Worm (Caenorhabditis elegans) whole organism, mixed stage, embryonic: Measurements from ENCODE around the gene pgl-3.

Source experiments
- M03D4.4 ChIP-seq: sonication (generic microtip); optimal IDR thresholded peaks from 2 replicates; lab custom pipeline; 2017; ENCODE audit warnings: mild to moderate bottlenecking, missing genetic modification characterization, missing compliant biosample characterization
- bed-3 ChIP-seq: fragments of 200-800 bp; sonication (Bioruptor generic); optimal IDR thresholded peaks from 3 replicates; lab custom pipeline; 2018; ENCODE audit warnings: mild to moderate bottlenecking, missing genetic modification characterization, moderate library complexity, missing compliant biosample characterization
- ceh-43 ChIP-seq: fragments of 200-800 bp; sonication (Bioruptor generic); optimal IDR thresholded peaks from 2 replicates; lab custom pipeline; 2018; ENCODE audit warnings: mild to moderate bottlenecking, missing genetic modification characterization, moderate library complexity, missing compliant biosample characterization
- ceh-83 ChIP-seq: fragments of 200-800 bp; sonication (Bioruptor generic); optimal IDR thresholded peaks from 2 replicates; lab custom pipeline; 2018; ENCODE audit warnings: mild to moderate bottlenecking, missing genetic modification characterization, missing compliant biosample characterization
- ces-1 ChIP-seq: fragments of 150-350 bp; optimal IDR thresholded peaks from 2 replicates; lab custom pipeline; 2014; ENCODE audit warnings: missing biosample characterization, missing genetic modification reagents, missing genetic modification characterization
- cnd-1 ChIP-seq: fragments of 200-800 bp; sonication (Bioruptor generic); optimal IDR thresholded peaks from 2 replicates; lab custom pipeline; 2018; ENCODE audit warnings: mild to moderate bottlenecking, missing genetic modification characterization, missing compliant biosample characterization
- drap-1 ChIP-seq: fragments of 200-800 bp; sonication (Bioruptor generic); optimal IDR thresholded peaks from 3 replicates; lab custom pipeline; 2018; ENCODE audit warnings: mild to moderate bottlenecking, missing genetic modification characterization, missing compliant biosample characterization
- elt-1 ChIP-seq: sonication (generic microtip); optimal IDR thresholded peaks from 2 replicates; lab custom pipeline; 2017; ENCODE audit warnings: missing genetic modification characterization, mild to moderate bottlenecking, missing compliant biosample characterization, antibody characterized with exemption, moderate library complexity, borderline replicate concordance; ENCODE audit not compliant: insufficient read depth
- elt-3 ChIP-seq: fragments of 150-350 bp; optimal IDR thresholded peaks from 2 replicates; lab custom pipeline; 2014; ENCODE audit warnings: missing biosample characterization, missing genetic modification characterization
- flh-1 ChIP-seq: fragments of 200-800 bp; sonication (Bioruptor generic); optimal IDR thresholded peaks from 2 replicates; lab custom pipeline; 2018; ENCODE audit warnings: mild to moderate bottlenecking, missing genetic modification characterization, moderate library complexity, missing compliant biosample characterization
- ham-2 ChIP-seq: fragments of 200-800 bp; sonication (Bioruptor generic); optimal IDR thresholded peaks from 2 replicates; lab custom pipeline; 2018; ENCODE audit warnings: mild to moderate bottlenecking, missing genetic modification characterization, missing compliant biosample characterization
- lin-13 ChIP-seq: fragments of 150-350 bp; optimal IDR thresholded peaks from 2 replicates; lab custom pipeline; 2014; ENCODE audit warnings: missing biosample characterization, missing genetic modification characterization
- lin-32 ChIP-seq: fragments of 200-800 bp; sonication (Bioruptor generic); optimal IDR thresholded peaks from 2 replicates; lab custom pipeline; 2018; ENCODE audit warnings: mild to moderate bottlenecking, missing genetic modification characterization, missing compliant biosample characterization
- lsy-2 ChIP-seq: fragments of 150-350 bp; optimal IDR thresholded peaks from 2 replicates; lab custom pipeline; 2014; ENCODE audit warnings: missing biosample characterization, missing genetic modification characterization
- mab-5 ChIP-seq: fragments of 150-350 bp; optimal IDR thresholded peaks from 2 replicates; lab custom pipeline; 2014; ENCODE audit warnings: missing biosample characterization, missing genetic modification characterization
- mep-1 ChIP-seq: fragments of 150-350 bp; optimal IDR thresholded peaks from 2 replicates; lab custom pipeline; 2017; ENCODE audit warnings: missing biosample characterization, missing genetic modification reagents, missing genetic modification characterization, inconsistent platforms
- nhr-12 ChIP-seq: fragments of 150-350 bp; optimal IDR thresholded peaks from 2 replicates; lab custom pipeline; 2014; ENCODE audit warnings: missing biosample characterization, missing genetic modification characterization
- nhr-2 ChIP-seq: fragments of 150-350 bp; optimal IDR thresholded peaks from 2 replicates; lab custom pipeline; 2014; ENCODE audit warnings: missing biosample characterization, missing genetic modification characterization
- nhr-237 ChIP-seq: fragments of 150-350 bp; optimal IDR thresholded peaks from 2 replicates; lab custom pipeline; 2014; ENCODE audit warnings: missing biosample characterization, missing genetic modification characterization
- nhr-28 ChIP-seq: fragments of 150-350 bp; optimal IDR thresholded peaks from 2 replicates; lab custom pipeline; 2014; ENCODE audit warnings: missing biosample characterization, missing genetic modification characterization
- nhr-76 ChIP-seq: sonication (generic microtip); optimal IDR thresholded peaks from 2 replicates; lab custom pipeline; 2017; ENCODE audit warnings: missing biosample characterization, missing genetic modification characterization
- pha-4 ChIP-seq: fragments of 150-350 bp; optimal IDR thresholded peaks from 2 replicates; lab custom pipeline; 2018; ENCODE audit warnings: missing biosample characterization, missing genetic modification reagents, missing genetic modification characterization
- sem-2 ChIP-seq: fragments of 200-800 bp; sonication (Bioruptor generic); optimal IDR thresholded peaks from 2 replicates; lab custom pipeline; 2018; ENCODE audit warnings: mild to moderate bottlenecking, missing genetic modification characterization, missing compliant biosample characterization
- snpc-4 ChIP-seq: fragments of 150-350 bp; optimal IDR thresholded peaks from 2 replicates; lab custom pipeline; 2014; ENCODE audit warnings: missing biosample characterization, missing genetic modification characterization
- sptf-1 ChIP-seq: sonication (generic microtip); optimal IDR thresholded peaks from 2 replicates; lab custom pipeline; 2017; ENCODE audit warnings: mild to moderate bottlenecking, missing genetic modification characterization, moderate library complexity, missing compliant biosample characterization
- tbx-8 ChIP-seq: fragments of 200-800 bp; sonication (Bioruptor generic); optimal IDR thresholded peaks from 2 replicates; lab custom pipeline; 2018; ENCODE audit warnings: mild to moderate bottlenecking, missing genetic modification characterization, moderate library complexity, missing compliant biosample characterization
- unc-120 ChIP-seq: sonication (generic microtip); optimal IDR thresholded peaks from 2 replicates; lab custom pipeline; 2017; ENCODE audit warnings: missing genetic modification characterization, missing compliant biosample characterization; ENCODE audit not compliant: poor library complexity, severe bottlenecking
- unc-39 ChIP-seq: fragments of 150-350 bp; optimal IDR thresholded peaks from 2 replicates; lab custom pipeline; 2014; ENCODE audit warnings: missing biosample characterization, missing genetic modification characterization
- unc-62 ChIP-seq: fragments of 150-350 bp; optimal IDR thresholded peaks from 2 replicates; lab custom pipeline; 2014; ENCODE audit warnings: missing biosample characterization, missing genetic modification reagents, missing genetic modification characterization
- ztf-11 ChIP-seq: fragments of 150-350 bp; optimal IDR thresholded peaks from 2 replicates; lab custom pipeline; 2014; ENCODE audit warnings: missing biosample characterization, missing genetic modification characterization

pgl-3 gene

ce11 chrV:4733952-4734351, 21.8 kb upstream of the pgl-3 start:
- peak; percentile 27 for TF ChIP-seq ceh-83
- TF ChIP-seq mab-5 (tag; lab: Kevin White, UChicago), result no peak

DNA sequence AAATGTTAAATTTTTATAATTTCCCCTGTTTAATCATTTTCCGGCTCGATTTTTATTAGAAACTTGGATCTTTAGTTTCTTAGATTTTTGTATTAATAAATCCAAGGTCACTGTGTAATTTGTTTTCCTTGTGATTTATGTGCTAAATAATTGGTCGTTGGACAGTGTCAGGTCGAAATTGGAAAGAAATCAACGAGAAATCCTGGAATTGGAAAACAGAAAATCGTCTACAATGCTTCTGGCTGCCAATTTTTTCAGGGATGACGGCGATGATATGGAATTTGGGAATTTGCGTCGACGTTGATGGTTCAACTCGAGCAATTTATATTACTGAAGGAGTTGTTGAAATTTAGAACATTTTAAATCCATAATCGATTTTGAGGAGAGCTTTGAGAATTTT, 21.2 kb upstream of the pgl-3 start:
- TF ChIP-seq ces-1 (GFP tag; lab: Kevin White, UChicago) (no peak), mep-1 (tag; lab: Kevin White, UChicago) (no peak), elt-3 (tag; lab: Kevin White, UChicago) (no peak), pha-4 (tag; lab: Kevin White, UChicago) (no peak), M03D4.4 (tag; lab: Kevin White, UChicago) (no peak), lin-13 (tag; lab: Kevin White, UChicago) (no peak), mab-5 (tag; lab: Kevin White, UChicago) (no peak), bed-3 (GFP tag; lab: Kevin White, UChicago) (no peak), cnd-1 (tag; lab: Kevin White, UChicago) (no peak)

DNA sequence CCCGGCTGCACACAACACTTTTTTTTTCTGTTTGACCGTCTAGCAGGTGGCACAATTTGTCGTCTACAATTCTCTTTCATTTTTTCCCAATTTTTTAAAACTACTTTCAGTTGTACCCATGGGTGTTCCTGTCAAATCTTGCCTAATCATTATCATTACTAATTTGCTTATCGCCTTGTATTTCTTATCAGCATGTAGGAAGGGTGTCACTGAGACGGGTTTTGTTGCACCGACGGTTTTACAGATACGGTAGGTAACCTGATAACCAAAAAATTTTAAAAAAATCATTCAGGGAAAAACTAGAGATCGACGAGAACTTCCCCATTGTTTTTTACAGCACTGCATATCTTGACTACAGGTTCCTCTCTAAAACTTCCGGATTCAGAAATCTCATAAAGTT, 18.1 kb upstream of the pgl-3 start, which contains the start of gene F39G3.2:
F39G3.2 (plus strand) TSS at position 105 of the 400 bp plus-strand sequence.
- TF ChIP-seq unc-120 (tag; lab: Kevin White, UChicago), result no peak

DNA sequence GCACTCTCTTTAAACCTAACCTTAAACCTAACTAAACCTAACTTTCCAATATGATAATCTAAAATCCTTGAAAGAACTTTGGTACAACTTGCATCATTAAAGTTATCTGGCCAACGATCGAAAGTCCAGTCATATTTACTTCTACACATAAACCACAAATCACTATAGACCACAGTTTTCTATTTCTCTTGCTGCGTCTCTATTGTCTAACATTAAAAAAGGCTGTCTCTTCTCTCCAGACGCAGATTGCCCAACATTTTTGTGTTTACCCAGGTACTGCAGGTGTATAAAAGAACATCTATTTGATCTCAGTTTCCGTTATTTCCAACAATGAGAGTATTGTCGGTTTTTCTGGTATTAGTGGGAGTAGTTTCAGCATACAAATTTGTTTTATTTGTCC, 13.6 kb upstream of the pgl-3 start, which contains the start of gene ugt-61:
ugt-61 (plus strand) TSS at position 233 of the 400 bp plus-strand sequence.
- TF ChIP-seq lin-32 (GFP tag; lab: Kevin White, UChicago) (no peak), mep-1 (tag; lab: Kevin White, UChicago) (no peak), flh-1 (GFP tag; lab: Kevin White, UChicago) (no peak), elt-1 (tag; lab: Kevin White, UChicago) (no peak), lsy-2 (tag; lab: Kevin White, UChicago) (no peak), pha-4 (tag; lab: Kevin White, UChicago) (no peak), unc-39 (no peak), cnd-1 (tag; lab: Kevin White, UChicago) (no peak), ham-2 (no peak), ceh-83 (no peak), tbx-8 (GFP tag; lab: Kevin White, UChicago) (no peak), nhr-28 (no peak)

DNA sequence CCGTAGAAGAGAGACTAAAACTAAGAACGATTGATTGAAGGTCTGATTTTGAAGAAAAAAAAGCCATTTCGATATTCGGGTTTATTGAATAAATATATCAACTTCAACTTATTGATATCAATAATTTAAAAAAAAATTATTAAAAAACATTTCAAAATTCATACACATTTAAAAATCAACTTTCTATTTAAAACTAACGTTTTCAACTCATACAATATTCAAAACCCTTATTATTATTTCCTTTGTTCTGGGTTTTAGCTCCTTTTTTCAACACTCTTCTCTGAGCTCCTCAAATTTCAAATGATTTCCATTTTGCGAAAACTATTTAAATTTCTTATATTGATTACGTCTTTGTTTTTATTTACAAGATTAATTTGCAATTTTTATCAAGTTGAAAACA, 10.5 kb upstream of the pgl-3 start, which contains the start of gene C18G1.7:
C18G1.7 (plus strand) TSS at position 301 of the 400 bp plus-strand sequence.
- no peak for TF ChIP-seq lsy-2 (tag; lab: Kevin White, UChicago)
- no peak for TF ChIP-seq unc-120 (tag; lab: Kevin White, UChicago)
- TF ChIP-seq mab-5 (tag; lab: Kevin White, UChicago), result no peak
- no peak for TF ChIP-seq elt-1 (tag; lab: Kevin White, UChicago)
- no peak for TF ChIP-seq nhr-76 (tag; lab: Kevin White, UChicago)
- TF ChIP-seq nhr-12 (tag; lab: Kevin White, UChicago), result no peak
- TF ChIP-seq lin-32 (GFP tag; lab: Kevin White, UChicago), result no peak
- TF ChIP-seq bed-3 (GFP tag; lab: Kevin White, UChicago), result no peak
- no peak for TF ChIP-seq ham-2
- no peak for TF ChIP-seq unc-39
- no peak for TF ChIP-seq ztf-11 (tag; lab: Kevin White, UChicago)
- TF ChIP-seq snpc-4 (tag; lab: Kevin White, UChicago), result no peak

DNA sequence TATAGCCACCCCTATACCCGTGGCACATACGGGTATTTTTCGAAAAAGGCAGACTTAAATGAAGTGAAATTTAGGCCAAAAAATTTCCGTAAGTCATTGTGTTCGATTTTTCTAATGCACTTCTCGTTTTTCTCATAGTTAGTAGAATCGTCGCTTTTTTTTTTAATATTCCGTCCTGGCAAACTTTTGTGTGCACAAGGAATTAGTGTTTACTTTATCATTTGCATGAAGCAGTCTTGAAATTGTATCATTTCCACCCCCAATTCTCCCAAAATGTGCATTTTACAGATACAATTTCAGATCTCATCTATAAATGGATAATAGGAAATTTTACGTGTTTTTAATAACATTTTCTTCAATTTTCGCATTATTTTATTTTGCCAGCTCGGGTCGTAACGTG, 5.5 kb upstream of the pgl-3 start, which contains the start of gene C18G1.6:
C18G1.6 (plus strand) TSS at position 301 of the 400 bp plus-strand sequence.
- no peak for TF ChIP-seq elt-3 (tag; lab: Kevin White, UChicago)
- TF ChIP-seq lin-13 (tag; lab: Kevin White, UChicago), result no peak
- TF ChIP-seq ceh-43 (GFP tag; lab: Kevin White, UChicago), result no peak
- TF ChIP-seq ces-1 (GFP tag; lab: Kevin White, UChicago), result no peak
- TF ChIP-seq flh-1 (GFP tag; lab: Kevin White, UChicago), result no peak
- TF ChIP-seq drap-1 (GFP tag; lab: Kevin White, UChicago), result no peak
- TF ChIP-seq mep-1 (tag; lab: Kevin White, UChicago), result no peak
- no peak for TF ChIP-seq nhr-237 (tag; lab: Kevin White, UChicago)
- no peak for TF ChIP-seq elt-1 (tag; lab: Kevin White, UChicago)
- TF ChIP-seq sem-2, result no peak
- TF ChIP-seq bed-3 (GFP tag; lab: Kevin White, UChicago), result no peak
- no peak for TF ChIP-seq unc-62 (GFP tag; lab: Kevin White, UChicago)
- TF ChIP-seq unc-120 (tag; lab: Kevin White, UChicago), result no peak
- TF ChIP-seq nhr-2 (tag; lab: Kevin White, UChicago), result no peak
- no peak for TF ChIP-seq sptf-1 (tag; lab: Kevin White, UChicago)
- no peak for TF ChIP-seq ceh-83
- TF ChIP-seq cnd-1 (tag; lab: Kevin White, UChicago), result no peak
- TF ChIP-seq, all 35 proteins: peak for 0
